Fruit fly (Drosophila melanogaster): ENCODE data around the gene CG32260.

Gene CG32260

DNA sequence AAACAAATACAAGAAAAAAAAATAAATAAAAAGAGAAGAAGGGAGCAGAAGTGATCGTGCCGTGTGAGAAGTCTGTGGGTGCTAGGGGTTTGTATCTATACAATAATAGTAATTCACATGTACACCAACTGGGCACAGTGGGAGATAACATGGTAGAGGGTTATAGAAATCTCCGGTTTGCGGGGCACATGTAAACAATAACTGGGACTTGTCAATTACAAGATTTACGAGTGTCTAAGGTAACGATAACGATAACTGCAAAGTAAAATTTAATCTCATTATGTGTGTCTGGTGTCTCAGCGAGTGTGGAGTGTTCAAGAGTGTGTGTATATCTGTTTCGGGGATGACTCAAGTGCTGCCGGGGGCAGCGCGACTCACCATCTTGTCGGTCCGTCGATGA, 11.4 kb upstream of the CG32260 start:
- no peak for TF ChIP-seq Myc (optimal IDR thresholded peaks at IDR 0.05)
- no peak for TF ChIP-seq insv (optimal IDR thresholded peaks at IDR 0.05)
- TF ChIP-seq Sin3A (optimal IDR thresholded peaks at IDR 0.05) = no peak
- TF ChIP-seq h (optimal IDR thresholded peaks at IDR 0.05) = no peak
- TF ChIP-seq ttk (optimal IDR thresholded peaks at IDR 0.05) = no peak
- no peak for TF ChIP-seq psq (optimal IDR thresholded peaks at IDR 0.05)

DNA sequence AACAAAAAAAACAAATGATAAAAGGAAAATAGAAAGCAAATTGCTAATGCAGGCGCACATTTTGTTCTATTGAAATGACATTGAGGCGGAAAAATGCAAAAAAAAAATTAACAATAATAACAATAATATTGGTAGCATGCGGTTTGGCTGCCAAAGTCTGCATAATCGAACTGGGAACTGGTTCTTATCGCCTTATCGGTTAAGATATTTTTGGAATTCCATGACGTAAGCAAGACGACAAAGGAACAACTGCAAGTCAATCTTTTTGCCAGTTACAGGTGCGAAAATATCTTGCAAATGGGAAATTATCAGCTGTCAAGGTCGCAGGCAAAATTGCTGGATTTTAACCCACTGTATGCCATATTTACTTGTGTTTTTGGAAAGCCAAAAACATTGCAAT, 9.6 kb upstream of the CG32260 start:
- no peak for TF ChIP-seq Sin3A (optimal IDR thresholded peaks at IDR 0.05)
- TF ChIP-seq insv (optimal IDR thresholded peaks at IDR 0.05) = no peak
- no peak for TF ChIP-seq psq (optimal IDR thresholded peaks at IDR 0.05)
- no peak for TF ChIP-seq h (optimal IDR thresholded peaks at IDR 0.05)
- TF ChIP-seq ttk (optimal IDR thresholded peaks at IDR 0.05) = no peak
- TF ChIP-seq Myc (optimal IDR thresholded peaks at IDR 0.05) = no peak

DNA sequence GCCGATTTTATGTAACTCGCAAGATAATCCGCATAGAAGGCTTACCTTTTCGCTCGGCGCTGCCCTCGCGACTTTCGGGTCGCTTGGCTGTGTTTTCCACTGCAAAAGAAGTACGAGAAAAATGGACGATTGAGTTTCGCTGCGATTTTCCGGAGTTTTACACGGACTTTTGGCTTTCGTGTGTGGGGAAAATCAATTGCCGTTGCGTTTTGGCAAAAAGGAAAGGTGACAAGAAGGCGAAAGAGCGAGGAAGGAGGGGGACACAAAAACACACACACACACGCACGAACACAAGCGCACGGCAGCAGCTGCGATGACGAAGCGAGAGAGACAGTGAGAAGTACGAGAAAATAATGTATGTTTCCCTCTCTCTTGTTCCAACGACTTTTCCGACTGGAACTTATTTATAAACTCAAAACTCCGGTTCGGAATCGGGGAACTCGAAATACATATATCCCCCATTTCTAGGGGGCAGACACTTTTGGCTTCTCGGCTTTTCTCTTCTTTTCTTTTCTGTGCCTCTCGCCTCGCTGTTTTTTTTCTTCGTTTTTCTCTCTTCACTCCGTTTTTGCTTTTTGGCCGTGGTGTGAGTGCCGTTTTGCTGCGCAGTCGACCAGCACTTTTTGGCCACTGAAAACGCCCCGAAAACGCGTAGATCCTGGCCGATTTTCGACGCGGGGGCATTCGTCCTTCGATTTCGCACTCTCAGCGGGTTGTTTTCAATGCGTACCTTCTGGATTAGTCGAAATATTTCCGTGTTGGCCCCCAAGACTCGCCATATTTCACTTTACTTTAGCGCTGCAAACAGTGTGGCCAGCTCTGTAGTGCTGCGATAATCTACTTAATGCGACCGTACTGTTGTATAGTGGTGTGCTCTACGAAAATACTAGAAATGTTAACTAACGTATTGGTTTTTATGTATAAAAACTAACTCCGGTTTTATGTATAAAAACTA, 8.2 kb upstream of the CG32260 start, which contains the start of gene ens:
Gene ens (minus strand): TSS at position 827 of the 955 bp plus-strand sequence.
- TF ChIP-seq Sin3A (optimal IDR thresholded peaks at IDR 0.05) = no peak
- no peak for TF ChIP-seq h (optimal IDR thresholded peaks at IDR 0.05)
- no peak for TF ChIP-seq insv (optimal IDR thresholded peaks at IDR 0.05)
- no peak for TF ChIP-seq ttk (optimal IDR thresholded peaks at IDR 0.05)
- TF ChIP-seq Myc (optimal IDR thresholded peaks at IDR 0.05) = no peak
- TF ChIP-seq psq (optimal IDR thresholded peaks at IDR 0.05) = no peak

DNA sequence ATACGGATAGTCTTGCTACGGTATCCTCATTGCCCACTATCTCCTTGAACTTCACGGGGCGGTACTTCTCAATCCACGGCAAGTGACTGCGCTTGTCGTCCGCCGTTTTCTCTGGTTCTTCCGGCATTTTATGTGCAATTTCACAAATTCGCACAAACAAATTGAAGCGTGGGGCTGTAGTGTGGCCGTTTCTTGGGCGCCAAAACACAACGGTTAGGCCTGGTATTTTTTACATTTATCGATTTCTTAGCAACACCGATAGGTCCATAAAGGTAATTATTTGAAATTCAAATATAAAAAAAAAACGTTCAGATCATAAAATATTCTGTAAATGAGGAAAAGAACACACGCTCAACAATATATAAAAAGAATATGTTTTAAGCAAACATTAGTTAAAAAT, 6.3 kb upstream of the CG32260 start, which contains the start of gene RfC4:
Gene RfC4 (minus strand): TSS at position 182 of the 400 bp plus-strand sequence.
- TF ChIP-seq ttk (optimal IDR thresholded peaks at IDR 0.05) = no peak
- TF ChIP-seq Sin3A (optimal IDR thresholded peaks at IDR 0.05) = no peak
- no peak for TF ChIP-seq h (optimal IDR thresholded peaks at IDR 0.05)
- no peak for TF ChIP-seq Myc (optimal IDR thresholded peaks at IDR 0.05)
- TF ChIP-seq psq (optimal IDR thresholded peaks at IDR 0.05) = no peak
- TF ChIP-seq insv (optimal IDR thresholded peaks at IDR 0.05) = no peak

DNA sequence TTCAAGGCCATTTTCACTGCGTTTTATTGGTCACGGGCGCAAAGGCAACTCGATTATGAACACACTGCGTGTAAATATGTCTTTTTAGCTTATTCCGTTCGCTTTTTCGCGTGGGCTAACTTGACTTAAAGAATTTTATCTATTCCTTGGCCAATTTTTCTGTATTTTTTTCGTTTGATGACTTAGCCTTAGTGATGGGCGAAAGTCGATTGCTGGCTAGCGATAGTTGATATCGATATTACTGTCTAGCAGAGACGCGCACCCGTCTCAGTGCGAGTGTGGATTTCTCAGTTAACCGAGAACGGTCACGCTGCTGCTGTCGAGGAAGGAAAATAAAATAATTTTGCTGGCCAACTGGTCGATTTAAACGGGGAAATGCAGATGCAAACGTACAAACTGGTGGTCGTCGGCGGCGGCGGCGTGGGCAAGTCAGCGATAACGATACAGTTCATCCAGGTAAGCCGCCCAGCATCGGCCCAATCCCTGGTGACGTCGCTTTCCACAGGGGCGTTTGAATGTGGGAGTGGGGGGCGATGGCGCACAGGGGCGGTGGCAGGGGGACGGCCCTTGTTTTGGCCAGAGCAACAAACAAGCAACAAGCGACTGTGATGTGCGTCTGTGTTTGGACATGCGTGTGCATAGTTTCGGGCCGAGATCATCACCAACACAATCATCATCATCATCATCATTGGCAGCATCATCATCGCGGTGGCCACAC, 3.2 kb upstream of the CG32260 start, which contains the start of the genes Rop and Ras64B:
Gene Rop (minus strand): TSS at position 193 of the 718 bp plus-strand sequence.
Gene Ras64B (plus strand): TSS at position 273 of the 718 bp plus-strand sequence.
- no peak for TF ChIP-seq insv (optimal IDR thresholded peaks at IDR 0.05)
- TF ChIP-seq h (optimal IDR thresholded peaks at IDR 0.05) = no peak
- TF ChIP-seq psq (optimal IDR thresholded peaks at IDR 0.05) = no peak
- TF ChIP-seq Myc (optimal IDR thresholded peaks at IDR 0.05) = no peak
- no peak for TF ChIP-seq Sin3A (optimal IDR thresholded peaks at IDR 0.05)
- TF ChIP-seq ttk (optimal IDR thresholded peaks at IDR 0.05) = no peak

DNA sequence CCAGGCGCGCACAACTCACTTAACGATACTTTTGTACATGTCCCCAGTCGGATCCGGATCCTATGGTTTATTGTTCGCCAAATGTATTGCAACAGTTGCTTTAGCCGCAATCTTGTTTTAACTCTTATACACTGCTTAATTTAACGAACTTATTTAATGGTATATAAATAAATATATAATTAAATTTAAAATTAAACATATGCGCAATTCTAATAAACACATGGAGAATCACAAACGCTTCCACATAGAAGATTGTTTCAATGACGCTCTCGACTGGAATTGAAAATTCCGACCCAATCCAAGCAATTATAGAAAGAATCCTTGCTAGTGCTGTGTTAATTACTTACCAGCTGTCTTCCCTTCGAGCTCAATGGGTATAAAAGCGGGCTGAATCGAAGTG, 997 bp upstream of the CG32260 start, which contains the start of gene Akh:
Gene Akh (plus strand): TSS at position 301 of the 400 bp plus-strand sequence.
- TF ChIP-seq Myc (optimal IDR thresholded peaks at IDR 0.05) = no peak
- TF ChIP-seq Sin3A (optimal IDR thresholded peaks at IDR 0.05) = no peak
- no peak for TF ChIP-seq psq (optimal IDR thresholded peaks at IDR 0.05)
- no peak for TF ChIP-seq h (optimal IDR thresholded peaks at IDR 0.05)
- no peak for TF ChIP-seq ttk (optimal IDR thresholded peaks at IDR 0.05)
- TF ChIP-seq insv (optimal IDR thresholded peaks at IDR 0.05) = no peak

DNA sequence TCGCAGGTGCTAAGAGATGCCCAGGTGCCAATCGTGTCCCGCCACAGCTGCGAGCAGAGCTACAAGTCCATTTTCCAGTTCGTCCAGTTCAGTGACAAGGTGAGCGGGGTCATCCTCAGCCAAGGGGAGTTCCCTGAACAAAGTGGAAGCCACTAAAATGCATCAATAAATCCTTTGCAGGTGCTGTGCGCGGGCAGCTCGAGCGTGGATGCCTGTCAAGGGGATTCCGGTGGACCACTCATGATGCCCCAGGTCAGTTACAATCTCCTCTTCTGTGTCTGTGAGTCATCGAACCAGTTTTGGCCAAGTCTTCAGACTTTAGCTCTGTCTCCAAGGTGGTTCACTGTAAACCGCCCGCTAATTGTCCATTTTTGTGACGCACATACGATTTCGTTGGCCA, 3.1 kb downstream of the CG32260 start:
- no peak for TF ChIP-seq psq (optimal IDR thresholded peaks at IDR 0.05)
- no peak for TF ChIP-seq h (optimal IDR thresholded peaks at IDR 0.05)
- no peak for TF ChIP-seq ttk (optimal IDR thresholded peaks at IDR 0.05)
- no peak for TF ChIP-seq Sin3A (optimal IDR thresholded peaks at IDR 0.05)
- TF ChIP-seq Myc (optimal IDR thresholded peaks at IDR 0.05) = no peak

DNA sequence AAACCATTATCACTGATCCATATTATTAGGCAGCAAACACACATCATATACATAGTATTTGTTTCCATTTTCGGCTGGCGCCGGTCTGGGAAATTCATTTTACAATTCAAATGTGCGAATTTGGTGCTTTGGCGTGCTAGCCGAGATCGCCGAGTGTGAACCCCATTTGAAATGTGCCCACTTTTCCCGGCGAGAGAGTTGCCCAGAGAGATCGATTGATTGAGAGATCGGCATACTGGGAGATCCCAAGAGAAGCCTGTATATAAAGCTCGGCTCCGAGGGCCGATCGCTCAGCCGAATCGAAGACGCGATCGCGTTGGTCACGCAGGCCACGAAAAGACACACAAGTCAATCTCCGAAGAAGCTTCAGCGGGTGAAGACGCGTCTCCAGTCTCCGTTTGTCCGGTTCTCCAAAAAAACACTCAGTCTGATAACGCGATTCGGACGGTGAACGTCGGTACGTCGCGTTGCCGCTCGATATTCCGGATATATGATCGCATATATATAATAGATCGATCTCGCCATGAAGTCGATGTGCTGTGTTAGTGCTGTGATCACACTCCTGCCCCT, 6.3 kb downstream of the CG32260 start, which contains the start of gene CG1299:
Gene CG1299 (plus strand): TSS at position 291 of the 570 bp plus-strand sequence.
- no peak for TF ChIP-seq insv (optimal IDR thresholded peaks at IDR 0.05)
- no peak for TF ChIP-seq Sin3A (optimal IDR thresholded peaks at IDR 0.05)
- TF ChIP-seq h (optimal IDR thresholded peaks at IDR 0.05) = no peak
- TF ChIP-seq ttk (optimal IDR thresholded peaks at IDR 0.05) = no peak
- no peak for TF ChIP-seq Myc (optimal IDR thresholded peaks at IDR 0.05)
- no peak for TF ChIP-seq psq (optimal IDR thresholded peaks at IDR 0.05)

DNA sequence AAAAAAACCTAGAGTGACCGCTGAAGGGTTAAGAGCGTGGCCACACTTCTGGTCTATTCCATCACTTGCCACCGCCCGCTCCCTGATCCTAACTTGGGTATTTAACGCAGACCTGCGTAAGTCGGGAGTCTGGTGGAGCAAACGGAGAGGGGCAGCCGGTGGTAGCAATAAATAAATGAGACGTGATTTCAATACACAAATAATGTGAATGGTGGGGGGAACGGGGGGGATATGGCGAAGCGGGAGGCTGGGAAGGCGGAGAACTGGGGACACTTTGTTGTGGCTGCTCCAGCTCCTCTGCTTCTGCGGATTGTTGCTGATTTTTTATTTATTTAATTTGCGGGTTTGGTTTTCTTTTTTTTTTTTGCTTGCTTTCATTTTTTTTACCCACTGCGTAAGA, 15.7 kb downstream of the CG32260 start:
- no peak for TF ChIP-seq Myc (optimal IDR thresholded peaks at IDR 0.05)
- no peak for TF ChIP-seq ttk (optimal IDR thresholded peaks at IDR 0.05)
- no peak for TF ChIP-seq h (optimal IDR thresholded peaks at IDR 0.05)
- TF ChIP-seq Sin3A (optimal IDR thresholded peaks at IDR 0.05) = no peak
- TF ChIP-seq psq (optimal IDR thresholded peaks at IDR 0.05) = no peak
- TF ChIP-seq insv (optimal IDR thresholded peaks at IDR 0.05) = no peak

DNA sequence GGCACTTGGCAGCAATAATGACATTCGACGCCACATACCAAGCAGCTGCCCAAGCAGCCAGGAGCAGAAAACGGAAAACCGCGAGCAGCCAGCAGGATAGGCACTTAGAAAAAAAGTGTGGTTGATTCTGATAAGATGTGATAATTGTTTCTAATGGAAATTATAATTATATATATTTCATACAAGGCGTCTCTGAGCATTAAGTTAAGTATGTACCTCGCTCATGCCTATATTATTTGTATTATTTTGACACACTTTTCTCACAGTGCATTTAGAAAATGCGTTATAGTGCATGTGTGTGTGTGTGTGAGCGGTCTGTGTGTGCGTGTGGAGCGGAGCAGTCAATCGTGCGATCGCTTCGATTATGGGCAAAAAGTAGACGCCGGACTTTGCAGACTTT, 16.2 kb downstream of the CG32260 start:
- no peak for TF ChIP-seq Myc (optimal IDR thresholded peaks at IDR 0.05)
- no peak for TF ChIP-seq ttk (optimal IDR thresholded peaks at IDR 0.05)
- no peak for TF ChIP-seq Sin3A (optimal IDR thresholded peaks at IDR 0.05)
- no peak for TF ChIP-seq h (optimal IDR thresholded peaks at IDR 0.05)
- no peak for TF ChIP-seq psq (optimal IDR thresholded peaks at IDR 0.05)

DNA sequence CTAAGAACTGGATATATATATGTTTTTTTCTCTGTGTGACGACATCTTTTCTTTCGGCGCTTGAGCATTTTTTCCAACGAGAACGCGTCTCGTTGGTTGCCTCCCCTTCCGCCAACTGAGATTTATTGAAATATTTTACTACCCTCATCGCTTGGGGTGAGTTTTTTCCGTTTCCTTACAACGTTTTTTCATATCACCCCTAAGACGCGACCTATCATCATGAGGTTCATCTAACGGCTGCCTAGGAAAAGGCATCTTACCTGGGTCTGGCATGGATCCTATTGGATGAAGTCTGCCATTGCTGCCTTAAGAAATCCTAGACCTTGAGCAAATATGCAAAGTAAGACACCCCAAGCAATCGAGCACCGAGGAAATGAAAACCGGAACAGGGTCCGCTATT, 17.1 kb downstream of the CG32260 start:
- TF ChIP-seq ttk (optimal IDR thresholded peaks at IDR 0.05) (no peak), h (optimal IDR thresholded peaks at IDR 0.05) (no peak), Myc (optimal IDR thresholded peaks at IDR 0.05) (no peak), insv (optimal IDR thresholded peaks at IDR 0.05) (no peak), Sin3A (optimal IDR thresholded peaks at IDR 0.05) (no peak)

All from Kc167 (cell line).